Worm (Caenorhabditis elegans) whole organism, L4 larva: ENCODE measurements around the gene tmem-135.
A peak's percentile ranks its signal among the peaks of the same experiment; 100 is the strongest.

Experiments used
- F10B5.3 ChIP-seq: sonication (generic microtip); optimal IDR thresholded peaks from 2 replicates; lab custom pipeline; 2016; ENCODE audit warnings: mild to moderate bottlenecking, missing genetic modification characterization, missing compliant biosample characterization
- F26F4.8 ChIP-seq: fragments of 200-800 bp; sonication (Bioruptor generic); conservative IDR thresholded peaks from 2 replicates; pipeline ENCODE4 v1.3.6; 2022; ENCODE audit warnings: missing genetic modification characterization, missing compliant biosample characterization
- F37D6.2 ChIP-seq: sonication (generic microtip); optimal IDR thresholded peaks from 2 replicates; lab custom pipeline; 2016; ENCODE audit warnings: mild to moderate bottlenecking, missing genetic modification characterization, missing compliant biosample characterization
- F49E8.2 ChIP-seq: sonication (generic microtip); optimal IDR thresholded peaks from 2 replicates; lab custom pipeline; 2016; ENCODE audit warnings: missing compliant biosample characterization, mild to moderate bottlenecking, missing genetic modification characterization, borderline replicate concordance
- T20F7.1 ChIP-seq: fragments of 200-800 bp; sonication (Bioruptor generic); optimal IDR thresholded peaks from 2 replicates; lab custom pipeline; 2018; ENCODE audit warnings: mild to moderate bottlenecking, missing genetic modification characterization, missing compliant biosample characterization
- T26A8.4 ChIP-seq: fragments of 200-800 bp; sonication (Bioruptor generic); IDR thresholded peaks from 2 replicates; pipeline ENCODE4 v1.3.6; 2022; ENCODE audit warnings: missing genetic modification characterization, missing compliant biosample characterization
- ZK546.5 ChIP-seq, 2 experiments: sonication (generic microtip); optimal IDR thresholded peaks; 2 replicates each; lab custom pipeline; 2017; ENCODE audit warnings: missing biosample characterization in 2 of 2, missing genetic modification characterization in 2 of 2
- aha-1 ChIP-seq: fragments of 150-350 bp; peaks from one replicate; lab custom pipeline; 2014; ENCODE audit warnings: missing biosample characterization, missing genetic modification characterization
- aly-2 ChIP-seq: sonication (generic microtip); optimal IDR thresholded peaks from 2 replicates; lab custom pipeline; 2018; ENCODE audit warnings: missing biosample characterization, missing genetic modification characterization
- ama-1 ChIP-seq: fragments of 150-350 bp; optimal IDR thresholded peaks from 2 replicates; lab custom pipeline; 2014; ENCODE audit warnings: inconsistent platforms, mixed read lengths
- ces-1 ChIP-seq: fragments of 150-350 bp; sonication (generic microtip); optimal IDR thresholded peaks from 4 replicates; lab custom pipeline; 2014; ENCODE audit warnings: missing biosample characterization, missing genetic modification reagents, missing genetic modification characterization
- daf-12 ChIP-seq: fragments of 150-350 bp; optimal IDR thresholded peaks from 2 replicates; lab custom pipeline; 2014; ENCODE audit warnings: missing biosample characterization, missing genetic modification reagents, missing genetic modification characterization
- daf-16 ChIP-seq, 3 experiments: sonication (generic microtip); optimal IDR thresholded peaks; 2 replicates each; lab custom pipeline; 2016 to 2017; ENCODE audit warnings: missing genetic modification characterization in 3 of 3, missing genetic modification reagents in 3 of 3, mild to moderate bottlenecking in 2 of 3, missing compliant biosample characterization in 2 of 3, missing biosample characterization in 1 of 3, moderate library complexity in 1 of 3
- daf-8 ChIP-seq: fragments of 200-800 bp; sonication (Bioruptor generic); IDR thresholded peaks from 2 replicates; pipeline ENCODE4 v1.3.6; 2022; ENCODE audit warnings: missing genetic modification characterization, missing compliant biosample characterization
- dmd-6 ChIP-seq: fragments of 200-800 bp; sonication (Bioruptor generic); IDR thresholded peaks from 2 replicates; pipeline ENCODE4 v1.3.6; 2022; ENCODE audit warnings: missing genetic modification reagents, missing genetic modification characterization, missing compliant biosample characterization
- dmd-8 ChIP-seq: fragments of 200-800 bp; sonication (Bioruptor generic); IDR thresholded peaks from 2 replicates; pipeline ENCODE4 v1.3.6; 2022; ENCODE audit warnings: missing genetic modification characterization, missing compliant biosample characterization
- dmd-9 ChIP-seq: fragments of 200-800 bp; sonication (Bioruptor generic); IDR thresholded peaks from 2 replicates; pipeline ENCODE4 v1.3.6; 2022; ENCODE audit warnings: missing genetic modification reagents, missing genetic modification characterization, missing compliant biosample characterization
- dve-1 ChIP-seq: sonication (generic microtip); optimal IDR thresholded peaks from 2 replicates; lab custom pipeline; 2017; ENCODE audit warnings: antibody characterized with exemption, mild to moderate bottlenecking, missing genetic modification characterization, missing compliant biosample characterization; ENCODE audit not compliant: insufficient read depth
- hif-1 ChIP-seq, 2 experiments: sonication (generic microtip); optimal IDR thresholded peaks; 2 replicates each; lab custom pipeline; 2016 to 2017; ENCODE audit warnings: missing compliant biosample characterization in 2 of 2, missing genetic modification characterization in 2 of 2, missing genetic modification reagents in 2 of 2, missing genotype in 2 of 2, mild to moderate bottlenecking in 1 of 2
- hlh-11 ChIP-seq: fragments of 200-800 bp; sonication (Bioruptor generic); optimal IDR thresholded peaks from 2 replicates; lab custom pipeline; 2018; ENCODE audit warnings: mild to moderate bottlenecking, missing genetic modification characterization, missing compliant biosample characterization
- hlh-30 ChIP-seq: sonication (generic microtip); optimal IDR thresholded peaks from 2 replicates; lab custom pipeline; 2017; ENCODE audit warnings: antibody characterized with exemption, mild to moderate bottlenecking, missing genetic modification characterization, missing compliant biosample characterization; ENCODE audit not compliant: insufficient read depth
- hmg-1.1 ChIP-seq: fragments of 200-800 bp; sonication (Bioruptor generic); IDR thresholded peaks from 2 replicates; pipeline ENCODE4 v1.3.6; 2022; ENCODE audit warnings: missing genetic modification reagents, missing genetic modification characterization, missing compliant biosample characterization
- lin-15B ChIP-seq: fragments of 150-350 bp; sonication (generic microtip); optimal IDR thresholded peaks from 3 replicates; lab custom pipeline; 2014; ENCODE audit warnings: missing biosample characterization, missing genetic modification characterization
- lin-29 ChIP-seq: fragments of 200-800 bp; sonication (Bioruptor generic); IDR thresholded peaks from 2 replicates; pipeline ENCODE4 v1.3.6; 2022; ENCODE audit warnings: missing genetic modification reagents, missing genetic modification characterization, missing compliant biosample characterization
- lsy-2 ChIP-seq, 2 experiments: fragments of 150-350 bp in 1 of 2; sonication (generic microtip) in 1 of 2; optimal IDR thresholded peaks; 2 replicates each; lab custom pipeline; 2014 to 2017; ENCODE audit warnings: missing biosample characterization in 2 of 2, missing genetic modification characterization in 2 of 2
- madf-5 ChIP-seq, 2 experiments: fragments of 200-800 bp; sonication (Bioruptor generic); IDR thresholded peaks; 2 replicates each; pipeline ENCODE4 v1.3.6; 2022; ENCODE audit warnings: missing compliant biosample characterization in 2 of 2, missing genetic modification characterization in 2 of 2
- madf-9 ChIP-seq: fragments of 200-800 bp; sonication (Bioruptor generic); conservative IDR thresholded peaks from 2 replicates; pipeline ENCODE4 v1.3.6; 2022; ENCODE audit warnings: missing genetic modification reagents, missing genetic modification characterization, missing compliant biosample characterization
- mdt-29 ChIP-seq: fragments of 200-800 bp; sonication (Bioruptor generic); IDR thresholded peaks from 2 replicates; pipeline ENCODE4 v1.3.6; 2022; ENCODE audit warnings: missing genetic modification reagents, missing genetic modification characterization, missing compliant biosample characterization
- mxl-2 ChIP-seq: fragments of 200-800 bp; sonication (Bioruptor generic); conservative IDR thresholded peaks from 2 replicates; pipeline ENCODE4 v1.3.6; 2022; ENCODE audit warnings: missing genetic modification reagents, missing genetic modification characterization, missing compliant biosample characterization
- mxl-3 ChIP-seq: fragments of 200-800 bp; sonication (Bioruptor generic); optimal IDR thresholded peaks from 2 replicates; lab custom pipeline; 2018; ENCODE audit warnings: mild to moderate bottlenecking, missing genetic modification characterization, missing compliant biosample characterization
- nhr-237 ChIP-seq: sonication (generic microtip); optimal IDR thresholded peaks from 2 replicates; lab custom pipeline; 2017; ENCODE audit warnings: missing biosample characterization, missing genetic modification characterization
- nhr-25 ChIP-seq: sonication (generic microtip); optimal IDR thresholded peaks from 2 replicates; lab custom pipeline; 2017; ENCODE audit warnings: missing genetic modification characterization, mild to moderate bottlenecking, missing compliant biosample characterization, antibody characterized with exemption, moderate library complexity, borderline replicate concordance; ENCODE audit not compliant: insufficient read depth
- nhr-28 ChIP-seq: fragments of 150-350 bp; optimal IDR thresholded peaks from 2 replicates; lab custom pipeline; 2014; ENCODE audit warnings: missing biosample characterization, missing genetic modification characterization
- nhr-77 ChIP-seq: fragments of 150-350 bp; optimal IDR thresholded peaks from 2 replicates; lab custom pipeline; 2014; ENCODE audit warnings: missing biosample characterization, missing genetic modification characterization
- pha-4 ChIP-seq, 2 experiments: fragments of 150-350 bp in 1 of 2; fragments of 200-800 bp in 1 of 2; sonication (Bioruptor generic) in 1 of 2; IDR thresholded peaks in 1 of 2; optimal IDR thresholded peaks in 1 of 2; 2 replicates each; pipeline versions ENCODE4 v1.3.6 to Lab custom; 2014 to 2022; ENCODE audit warnings: missing genetic modification characterization in 2 of 2, missing genetic modification reagents in 2 of 2, missing biosample characterization in 1 of 2, missing compliant biosample characterization in 1 of 2
- pqm-1 ChIP-seq: sonication (generic microtip); optimal IDR thresholded peaks from 2 replicates; lab custom pipeline; 2017; ENCODE audit warnings: missing biosample characterization, missing genetic modification characterization
- rbr-2 ChIP-seq: sonication (generic microtip); optimal IDR thresholded peaks from 2 replicates; lab custom pipeline; 2016; ENCODE audit warnings: missing genotype, missing genetic modification characterization, missing compliant biosample characterization
- skn-1 ChIP-seq: fragments of 150-350 bp; optimal IDR thresholded peaks from 2 replicates; lab custom pipeline; 2014; ENCODE audit warnings: missing biosample characterization, missing genetic modification characterization
- snpc-1.2 ChIP-seq: fragments of 200-800 bp; sonication (Bioruptor generic); IDR thresholded peaks from 2 replicates; pipeline ENCODE4 v1.3.6; 2022; ENCODE audit warnings: missing genetic modification reagents, missing genetic modification characterization, missing compliant biosample characterization
- snpc-4 ChIP-seq: fragments of 150-350 bp; optimal IDR thresholded peaks from 2 replicates; lab custom pipeline; 2014; ENCODE audit warnings: missing biosample characterization, missing genetic modification characterization
- spr-3 ChIP-seq: fragments of 200-800 bp; sonication (Bioruptor generic); optimal IDR thresholded peaks from 2 replicates; lab custom pipeline; 2018; ENCODE audit warnings: mild to moderate bottlenecking, missing genetic modification characterization, missing compliant biosample characterization
- tag-97 ChIP-seq: fragments of 200-800 bp; sonication (Bioruptor generic); IDR thresholded peaks from 2 replicates; pipeline ENCODE4 v1.3.6; 2022; ENCODE audit warnings: missing genetic modification characterization, missing compliant biosample characterization
- tra-1 ChIP-seq: fragments of 200-800 bp; sonication (Bioruptor generic); IDR thresholded peaks from 2 replicates; pipeline ENCODE4 v1.3.6; 2022; ENCODE audit warnings: missing genetic modification reagents, missing genetic modification characterization, missing compliant biosample characterization
- unc-130 ChIP-seq: sonication (generic microtip); optimal IDR thresholded peaks from 2 replicates; lab custom pipeline; 2016; ENCODE audit warnings: missing genetic modification reagents, missing genetic modification characterization, missing compliant biosample characterization
- unc-39 ChIP-seq: sonication (generic microtip); optimal IDR thresholded peaks from 2 replicates; lab custom pipeline; 2017; ENCODE audit warnings: missing biosample characterization, missing genetic modification characterization
- zfp-3 ChIP-seq: fragments of 200-800 bp; sonication (Bioruptor generic); conservative IDR thresholded peaks from 2 replicates; pipeline ENCODE4 v1.3.6; 2022; ENCODE audit warnings: missing genetic modification reagents, missing genetic modification characterization, missing compliant biosample characterization

The tmem-135 gene

DNA sequence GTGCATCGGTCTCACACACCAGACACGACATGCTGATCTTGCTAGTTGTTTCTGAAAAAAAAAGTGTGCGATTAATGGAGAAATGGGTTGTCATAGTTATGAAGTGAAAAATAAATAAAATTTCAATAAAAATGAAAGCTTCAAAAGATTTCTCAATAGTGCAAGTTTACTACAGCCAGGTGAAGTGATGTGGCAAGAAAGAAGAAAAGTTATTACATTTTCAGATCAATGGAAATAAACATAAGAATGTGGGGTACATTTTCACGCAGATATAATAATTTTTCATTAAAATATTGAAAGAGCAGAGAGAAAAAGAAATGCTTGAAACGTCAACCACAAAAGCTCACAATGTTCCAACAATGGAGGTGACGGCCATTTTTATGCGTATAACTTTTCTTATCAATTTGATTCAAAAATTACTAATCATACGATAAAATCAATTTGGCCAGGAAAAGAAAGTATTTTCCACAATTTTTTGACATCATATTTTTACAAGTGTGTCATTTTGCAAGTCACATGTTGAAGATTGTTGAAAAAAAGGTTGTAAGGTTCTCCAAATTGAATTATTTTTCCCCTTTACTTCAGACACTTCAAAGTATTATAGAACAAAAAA is 13.1 kb upstream of the tmem-135 start, which contains the start of gene nhr-45:
nhr-45 (minus strand) TSS at position 51 of the 613 bp plus-strand sequence.
- TF ChIP-seq nhr-25: no peak
- no peak for TF ChIP-seq madf-9 (GFP tag; lab: Robert Waterston, UW)
- no peak for TF ChIP-seq lin-29 (GFP tag; lab: Robert Waterston, UW)
- no peak for TF ChIP-seq nhr-237 (tag; lab: Kevin White, UChicago)
- TF ChIP-seq F37D6.2 (tag; lab: Kevin White, UChicago): no peak
- no peak for TF ChIP-seq dmd-8
- TF ChIP-seq ama-1 (lab: Kevin White, UChicago): no peak
- TF ChIP-seq rbr-2 (tag; lab: Kevin White, UChicago): no peak
- TF ChIP-seq ZK546.5 (tag; optimal IDR thresholded peaks at IDR 0.05; lab: Kevin White, UChicago): no peak
- no peak for TF ChIP-seq aly-2 (tag; lab: Kevin White, UChicago)
- no peak for TF ChIP-seq pha-4 (GFP tag; IDR thresholded peaks at IDR 0.05; lab: Robert Waterston, UW)
- TF ChIP-seq pha-4 (tag; optimal IDR thresholded peaks at IDR 0.05; lab: Kevin White, UChicago): no peak
- no peak for TF ChIP-seq spr-3
- TF ChIP-seq dmd-6 (GFP tag; lab: Robert Waterston, UW): peak; percentile 42; the same call in 1 of the 2 replicates
- TF ChIP-seq zfp-3 (GFP tag; lab: Robert Waterston, UW): no peak
- TF ChIP-seq daf-16 (GFP tag; optimal IDR thresholded peaks at IDR 0.05; lab: Kevin White, UChicago): no peak
- TF ChIP-seq daf-16 (tag; optimal IDR thresholded peaks at IDR 0.05; lab: Kevin White, UChicago): no peak
- TF ChIP-seq daf-12 (tag; lab: Kevin White, UChicago): no peak
- TF ChIP-seq nhr-77 (tag; lab: Kevin White, UChicago): peak; percentile 24
- TF ChIP-seq ces-1 (GFP tag; lab: Kevin White, UChicago): no peak
- TF ChIP-seq nhr-28 (tag; lab: Kevin White, UChicago): peak; percentile 25
- no peak for TF ChIP-seq F49E8.2
- no peak for TF ChIP-seq hmg-1.1
- TF ChIP-seq madf-5 (GFP tag; IDR thresholded peaks at IDR 0.05; lab: Robert Waterston, UW): no peak
- TF ChIP-seq hif-1 (tag; optimal IDR thresholded peaks at IDR 0.05; lab: Kevin White, UChicago): no peak
- TF ChIP-seq T20F7.1: peak; percentile 34
- no peak for TF ChIP-seq tra-1 (GFP tag; lab: Robert Waterston, UW)
- TF ChIP-seq dve-1 (tag; lab: Kevin White, UChicago): no peak
- TF ChIP-seq pqm-1 (tag; lab: Kevin White, UChicago): peak; percentile 26
- TF ChIP-seq lsy-2 (tag; optimal IDR thresholded peaks at IDR 0.05; lab: Kevin White, UChicago): peak in 1 of 2 experiments; percentile 13
- TF ChIP-seq, all 104 proteins: peak for 6

DNA sequence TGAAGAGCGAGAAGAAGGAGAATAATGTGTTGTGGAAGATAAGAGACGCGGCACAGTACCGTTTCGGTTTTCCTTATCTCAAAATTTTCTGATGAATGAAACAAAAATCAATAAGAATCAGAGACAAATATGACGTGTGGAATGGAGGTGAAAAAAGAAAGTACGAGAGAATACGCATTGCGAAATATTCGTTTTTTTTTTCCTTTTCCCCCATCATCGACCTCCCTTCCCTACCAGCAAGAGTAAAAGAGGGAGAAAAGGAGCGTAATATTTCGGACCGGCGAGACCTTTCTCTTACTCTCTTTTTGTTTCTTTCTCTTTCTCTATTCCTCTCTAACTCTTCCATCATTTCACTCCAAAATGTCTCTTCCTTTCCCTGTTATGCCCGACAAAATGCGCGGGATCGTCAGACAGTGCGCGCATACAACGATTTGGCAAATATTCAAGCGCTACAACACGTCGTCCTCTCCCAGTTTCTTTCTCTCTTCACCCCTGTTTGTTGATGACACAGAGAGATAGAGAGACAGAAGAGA is 11.1 kb upstream of the tmem-135 start:
- TF ChIP-seq hif-1 (tag; optimal IDR thresholded peaks at IDR 0.05; lab: Kevin White, UChicago) (peak in 1 of 2 experiments; percentile 23), tag-97 (GFP tag; lab: Robert Waterston, UW) (no peak), daf-8 (GFP tag; lab: Robert Waterston, UW) (no peak), nhr-237 (tag; lab: Kevin White, UChicago) (no peak), F10B5.3 (no peak), unc-39 (tag; lab: Kevin White, UChicago) (no peak), dmd-8 (no peak), snpc-4 (tag; lab: Kevin White, UChicago) (no peak), hlh-30 (tag; lab: Kevin White, UChicago) (no peak), spr-3 (no peak), dmd-9 (GFP tag; lab: Robert Waterston, UW) (no peak), madf-9 (GFP tag; lab: Robert Waterston, UW) (no peak; the same call in 1 of the 2 replicates), unc-130 (GFP tag; lab: Kevin White, UChicago) (no peak), mxl-3 (GFP tag; lab: Kevin White, UChicago) (peak; percentile 29), skn-1 (tag; lab: Kevin White, UChicago) (no peak), aly-2 (tag; lab: Kevin White, UChicago) (no peak), F26F4.8 (GFP tag; lab: Robert Waterston, UW) (no peak), lin-29 (GFP tag; lab: Robert Waterston, UW) (no peak), lin-15B (tag; lab: Kevin White, UChicago) (no peak), rbr-2 (tag; lab: Kevin White, UChicago) (peak; percentile 26), mdt-29 (GFP tag; lab: Robert Waterston, UW) (no peak), mxl-2 (GFP tag; lab: Robert Waterston, UW) (no peak), hlh-11 (tag; lab: Kevin White, UChicago) (peak; percentile 70), T26A8.4 (GFP tag; lab: Robert Waterston, UW) (no peak), aha-1 (peak; percentile 91), nhr-28 (tag; lab: Kevin White, UChicago) (peak; percentile 90), snpc-1.2 (GFP tag; lab: Robert Waterston, UW) (no peak), nhr-25 (peak; percentile 62), nhr-77 (tag; lab: Kevin White, UChicago) (peak; percentile 49)
